Worm (Caenorhabditis elegans) whole organism, young adult: ENCODE results near the gene ugt-29.

Experiments
- B0019.2 ChIP-seq: fragments of 200-800 bp; sonication (Bioruptor generic); conservative IDR thresholded peaks from 2 replicates; pipeline ENCODE4 v1.3.6; 2022; ENCODE audit warnings: missing genetic modification reagents, missing genetic modification characterization, missing compliant biosample characterization
- B0336.3 ChIP-seq: fragments of 200-800 bp; sonication (Bioruptor generic); IDR thresholded peaks from 2 replicates; pipeline ENCODE4 v1.3.6; 2022; ENCODE audit warnings: missing genetic modification characterization, missing compliant biosample characterization
- F22D6.2 ChIP-seq: sonication (generic microtip); optimal IDR thresholded peaks from 2 replicates; lab custom pipeline; 2016; ENCODE audit warnings: mild to moderate bottlenecking, missing genetic modification characterization, missing compliant biosample characterization
- F37B4.10 ChIP-seq: fragments of 200-800 bp; sonication (Bioruptor generic); IDR thresholded peaks from 2 replicates; pipeline ENCODE4 v1.3.6; 2022; ENCODE audit warnings: missing genetic modification characterization, missing compliant biosample characterization
- F39B2.1 ChIP-seq: fragments of 200-800 bp; sonication (Bioruptor generic); IDR thresholded peaks from 2 replicates; pipeline ENCODE4 v1.3.6; 2022; ENCODE audit warnings: missing genetic modification reagents, missing genetic modification characterization, missing compliant biosample characterization
- F52B5.7 ChIP-seq: sonication (generic microtip); optimal IDR thresholded peaks from 2 replicates; lab custom pipeline; 2016; ENCODE audit warnings: mild to moderate bottlenecking, missing genetic modification characterization, missing compliant biosample characterization
- F57A8.1 ChIP-seq: fragments of 200-800 bp; sonication (Bioruptor generic); optimal IDR thresholded peaks from 2 replicates; lab custom pipeline; 2018; ENCODE audit warnings: mild to moderate bottlenecking, missing genetic modification characterization, moderate library complexity, missing compliant biosample characterization
- K12H6.12 ChIP-seq: fragments of 200-800 bp; sonication (Bioruptor generic); optimal IDR thresholded peaks from 2 replicates; lab custom pipeline; 2018; ENCODE audit warnings: mild to moderate bottlenecking, missing genetic modification characterization, missing compliant biosample characterization
- Y67H2A.10 ChIP-seq: fragments of 200-800 bp; sonication (Bioruptor generic); conservative IDR thresholded peaks from 2 replicates; pipeline ENCODE4 v1.3.6; 2022; ENCODE audit warnings: missing genetic modification reagents, missing genetic modification characterization, missing compliant biosample characterization
- Y95B8A.8 ChIP-seq: fragments of 200-800 bp; sonication (Bioruptor generic); IDR thresholded peaks from 2 replicates; pipeline ENCODE4 v1.3.6; 2022; ENCODE audit warnings: missing genetic modification reagents, missing genetic modification characterization, missing compliant biosample characterization
- akir-1 ChIP-seq: fragments of 200-800 bp; sonication (Bioruptor generic); optimal IDR thresholded peaks from 2 replicates; lab custom pipeline; 2018; ENCODE audit warnings: mild to moderate bottlenecking, missing genetic modification characterization, moderate library complexity, missing compliant biosample characterization
- aptf-2 ChIP-seq: fragments of 200-800 bp; sonication (Bioruptor generic); conservative IDR thresholded peaks from 2 replicates; pipeline ENCODE4 v1.3.6; 2022; ENCODE audit warnings: missing genetic modification reagents, missing genetic modification characterization, missing compliant biosample characterization
- athp-1 ChIP-seq: sonication (generic microtip); optimal IDR thresholded peaks from 2 replicates; lab custom pipeline; 2017; ENCODE audit warnings: mild to moderate bottlenecking, missing genetic modification characterization, missing compliant biosample characterization
- attf-5 ChIP-seq: fragments of 200-800 bp; sonication (Bioruptor generic); optimal IDR thresholded peaks from 2 replicates; lab custom pipeline; 2018; ENCODE audit warnings: mild to moderate bottlenecking, missing genetic modification characterization, missing compliant biosample characterization
- attf-6 ChIP-seq: fragments of 200-800 bp; sonication (Bioruptor generic); IDR thresholded peaks from 2 replicates; pipeline ENCODE4 v1.3.6; 2022; ENCODE audit warnings: missing genetic modification reagents, missing genetic modification characterization, missing compliant biosample characterization
- cebp-1 ChIP-seq, 2 experiments: fragments of 200-800 bp in 1 of 2; sonication (Bioruptor generic) in 1 of 2; sonication (generic microtip) in 1 of 2; IDR thresholded peaks in 1 of 2; optimal IDR thresholded peaks in 1 of 2; 2 replicates each; pipeline versions ENCODE4 v1.3.6 to Lab custom; 2017 to 2022; ENCODE audit warnings: missing compliant biosample characterization in 2 of 2, missing genetic modification characterization in 2 of 2, mild to moderate bottlenecking in 1 of 2, missing genetic modification reagents in 1 of 2, moderate library complexity in 1 of 2
- ceh-100 ChIP-seq: fragments of 200-800 bp; sonication (Bioruptor generic); IDR thresholded peaks from 2 replicates; pipeline ENCODE4 v1.3.6; 2022; ENCODE audit warnings: missing genetic modification reagents, missing genetic modification characterization, missing compliant biosample characterization
- chd-7 ChIP-seq: sonication (generic microtip); optimal IDR thresholded peaks from 2 replicates; lab custom pipeline; 2016; ENCODE audit warnings: mild to moderate bottlenecking, missing genetic modification characterization, moderate library complexity, missing compliant biosample characterization
- dpff-1 ChIP-seq: sonication (generic microtip); optimal IDR thresholded peaks from 2 replicates; lab custom pipeline; 2017; ENCODE audit warnings: mild to moderate bottlenecking, missing genetic modification characterization, missing compliant biosample characterization
- dpl-1 ChIP-seq: fragments of 150-350 bp; optimal IDR thresholded peaks from 2 replicates; lab custom pipeline; 2014; ENCODE audit warnings: missing biosample characterization, missing genetic modification reagents, missing genetic modification characterization
- efl-1 ChIP-seq: fragments of 150-350 bp; optimal IDR thresholded peaks from 2 replicates; lab custom pipeline; 2014; ENCODE audit warnings: missing biosample characterization, missing genetic modification reagents, missing genetic modification characterization
- egl-44 ChIP-seq: fragments of 200-800 bp; sonication (Bioruptor generic); IDR thresholded peaks from 2 replicates; pipeline ENCODE4 v1.3.6; 2022; ENCODE audit warnings: missing genetic modification reagents, missing genetic modification characterization, missing compliant biosample characterization
- hmg-1.2 ChIP-seq: fragments of 200-800 bp; sonication (Bioruptor generic); IDR thresholded peaks from 2 replicates; pipeline ENCODE4 v1.3.6; 2022; ENCODE audit warnings: missing genetic modification reagents, missing genetic modification characterization, missing compliant biosample characterization
- let-607 ChIP-seq, 2 experiments: fragments of 200-800 bp in 1 of 2; sonication (Bioruptor generic) in 1 of 2; sonication (generic microtip) in 1 of 2; optimal IDR thresholded peaks; 2 replicates each; lab custom pipeline; 2016 to 2018; ENCODE audit warnings: mild to moderate bottlenecking in 2 of 2, missing compliant biosample characterization in 2 of 2, missing genetic modification characterization in 2 of 2, moderate library complexity in 2 of 2, missing genotype in 1 of 2
- lin-35 ChIP-seq, 3 experiments: fragments of 150-350 bp in 2 of 3; sonication (generic microtip) in 1 of 3; optimal IDR thresholded peaks; 2 replicates each; lab custom pipeline; 2014 to 2018; ENCODE audit warnings: missing biosample characterization in 3 of 3, missing genetic modification characterization in 3 of 3, missing genetic modification reagents in 3 of 3
- lin-40 ChIP-seq: sonication (generic microtip); optimal IDR thresholded peaks from 2 replicates; lab custom pipeline; 2016; ENCODE audit warnings: missing genetic modification characterization, mild to moderate bottlenecking, missing compliant biosample characterization, missing genotype, missing genetic modification reagents
- lin-54 ChIP-seq: fragments of 200-800 bp; sonication (Bioruptor generic); optimal IDR thresholded peaks from 2 replicates; lab custom pipeline; 2018; ENCODE audit warnings: mild to moderate bottlenecking, missing genetic modification characterization, missing compliant biosample characterization
- madf-3 ChIP-seq: fragments of 200-800 bp; sonication (Bioruptor generic); IDR thresholded peaks from 2 replicates; pipeline ENCODE4 v1.3.6; 2022; ENCODE audit warnings: missing genetic modification reagents, missing genetic modification characterization, missing compliant biosample characterization
- madf-8 ChIP-seq: fragments of 200-800 bp; sonication (Bioruptor generic); conservative IDR thresholded peaks from 2 replicates; pipeline ENCODE4 v1.3.6; 2022; ENCODE audit warnings: missing genetic modification reagents, missing genetic modification characterization, missing compliant biosample characterization
- mcd-1 ChIP-seq: fragments of 200-800 bp; sonication (Bioruptor generic); IDR thresholded peaks from 2 replicates; pipeline ENCODE4 v1.3.6; 2022; ENCODE audit warnings: missing genetic modification reagents, missing genetic modification characterization, missing compliant biosample characterization
- mel-28 ChIP-seq: sonication (generic microtip); optimal IDR thresholded peaks from 2 replicates; lab custom pipeline; 2016; ENCODE audit warnings: borderline replicate concordance, mild to moderate bottlenecking, missing genetic modification characterization, missing compliant biosample characterization
- mes-4 ChIP-seq: sonication (generic microtip); optimal IDR thresholded peaks from 2 replicates; lab custom pipeline; 2016; ENCODE audit warnings: missing genotype, missing genetic modification characterization, missing compliant biosample characterization
- nhr-120 ChIP-seq: fragments of 200-800 bp; sonication (Bioruptor generic); IDR thresholded peaks from 2 replicates; pipeline ENCODE4 v1.3.6; 2022; ENCODE audit warnings: missing genetic modification characterization, missing compliant biosample characterization
- nhr-80 ChIP-seq: sonication (generic microtip); optimal IDR thresholded peaks from 2 replicates; lab custom pipeline; 2016; ENCODE audit warnings: missing genetic modification characterization, missing compliant biosample characterization
- sdz-38 ChIP-seq: sonication (generic microtip); optimal IDR thresholded peaks from 2 replicates; lab custom pipeline; 2016; ENCODE audit warnings: missing genotype, missing genetic modification characterization, missing compliant biosample characterization
- snpc-1.1 ChIP-seq: sonication (generic microtip); optimal IDR thresholded peaks from 2 replicates; lab custom pipeline; 2017; ENCODE audit warnings: missing genetic modification characterization, mild to moderate bottlenecking, missing compliant biosample characterization, antibody characterized with exemption, moderate library complexity, missing genotype, missing genetic modification reagents; ENCODE audit not compliant: insufficient read depth
- sptf-2 ChIP-seq: fragments of 200-800 bp; sonication (Bioruptor generic); optimal IDR thresholded peaks from 2 replicates; lab custom pipeline; 2018; ENCODE audit warnings: mild to moderate bottlenecking, missing genetic modification characterization, missing compliant biosample characterization
- zfh-2 ChIP-seq: fragments of 200-800 bp; sonication (Bioruptor generic); conservative IDR thresholded peaks from 2 replicates; pipeline ENCODE4 v1.3.6; 2022; ENCODE audit warnings: missing genetic modification reagents, missing genetic modification characterization, missing compliant biosample characterization
- ztf-28 ChIP-seq: fragments of 200-800 bp; sonication (Bioruptor generic); IDR thresholded peaks from 2 replicates; pipeline ENCODE4 v1.3.6; 2022; ENCODE audit warnings: missing genetic modification reagents, missing genetic modification characterization, missing compliant biosample characterization
- ztf-3 ChIP-seq: fragments of 200-800 bp; sonication (Bioruptor generic); optimal IDR thresholded peaks from 2 replicates; lab custom pipeline; 2018; ENCODE audit warnings: mild to moderate bottlenecking, missing genetic modification characterization, missing compliant biosample characterization
- ztf-6 ChIP-seq: fragments of 200-800 bp; sonication (Bioruptor generic); IDR thresholded peaks from 2 replicates; pipeline ENCODE4 v1.3.6; 2022; ENCODE audit warnings: missing genetic modification reagents, missing genetic modification characterization, missing compliant biosample characterization

Gene ugt-29

ce11 chrV:671342-671741 lies 28.0 kb downstream of the ugt-29 start, which contains the start of gene sru-24:
Gene sru-24 (minus strand): TSS chrV:671442.
- TF ChIP-seq zfh-2 (GFP tag; lab: Robert Waterston, UW) (no peak), hmg-1.2 (GFP tag; lab: Robert Waterston, UW) (no peak), ztf-28 (GFP tag; lab: Robert Waterston, UW) (no peak), let-607 (tag; optimal IDR thresholded peaks at IDR 0.05; lab: Kevin White, UChicago) (no peak), ztf-3 (GFP tag; lab: Kevin White, UChicago) (no peak), snpc-1.1 (tag; lab: Kevin White, UChicago) (no peak), akir-1 (no peak), lin-40 (tag; lab: Kevin White, UChicago) (no peak), F37B4.10 (GFP tag; lab: Robert Waterston, UW) (no peak), mes-4 (tag; lab: Kevin White, UChicago) (no peak), sdz-38 (tag; lab: Kevin White, UChicago) (no peak), F57A8.1 (no peak), madf-8 (GFP tag; lab: Robert Waterston, UW) (no peak), mel-28 (tag; lab: Kevin White, UChicago) (no peak), F22D6.2 (tag; lab: Kevin White, UChicago) (no peak), cebp-1 (GFP tag; IDR thresholded peaks at IDR 0.05; lab: Robert Waterston, UW) (no peak), cebp-1 (tag; optimal IDR thresholded peaks at IDR 0.05; lab: Kevin White, UChicago) (no peak), K12H6.12 (no peak)

- no peak for TF ChIP-seq Y67H2A.10
- TF ChIP-seq B0336.3, result no peak
- TF ChIP-seq attf-6 (GFP tag; lab: Robert Waterston, UW), result no peak
- TF ChIP-seq ztf-3 (GFP tag; lab: Kevin White, UChicago), result no peak
- TF ChIP-seq lin-54, result no peak
- TF ChIP-seq egl-44 (GFP tag; lab: Robert Waterston, UW), result no peak
- no peak for TF ChIP-seq dpl-1 (GFP tag; lab: Kevin White, UChicago)
- TF ChIP-seq nhr-80 (tag; lab: Kevin White, UChicago), result peak; percentile 58
- TF ChIP-seq F52B5.7 (tag; lab: Kevin White, UChicago), result no peak
- no peak for TF ChIP-seq madf-3 (GFP tag; lab: Robert Waterston, UW)
- no peak for TF ChIP-seq mcd-1 (GFP tag; lab: Robert Waterston, UW)
- TF ChIP-seq chd-7 (tag; lab: Kevin White, UChicago), result no peak
- no peak for TF ChIP-seq ceh-100 (GFP tag; lab: Robert Waterston, UW)
- no peak for TF ChIP-seq aptf-2
- TF ChIP-seq F39B2.1 (GFP tag; lab: Robert Waterston, UW), result no peak
- no peak for TF ChIP-seq ztf-6 (GFP tag; lab: Robert Waterston, UW)
- TF ChIP-seq athp-1 (tag; lab: Kevin White, UChicago), result no peak
- no peak for TF ChIP-seq Y95B8A.8
- TF ChIP-seq B0019.2 (GFP tag; lab: Robert Waterston, UW), result no peak
- TF ChIP-seq hmg-1.2 (GFP tag; lab: Robert Waterston, UW), result peak; percentile 47; the same call in 1 of the 2 replicates
- peak; percentile 23 for TF ChIP-seq attf-5 (GFP tag; lab: Kevin White, UChicago)
- TF ChIP-seq sptf-2, result no peak
- TF ChIP-seq dpff-1 (tag; lab: Kevin White, UChicago), result no peak
- TF ChIP-seq nhr-120 (GFP tag; lab: Robert Waterston, UW), result no peak
- no peak for TF ChIP-seq efl-1 (GFP tag; lab: Kevin White, UChicago)
- no peak for TF ChIP-seq lin-35 (GFP tag; optimal IDR thresholded peaks at IDR 0.05; lab: Kevin White, UChicago)
Observed at ce11 chrV:667459-667858, 31.9 kb downstream of the ugt-29 start, which contains the start of gene nhr-180. Gene nhr-180 (minus strand): TSS chrV:667510.
